Fruit fly (Drosophila melanogaster): ENCODE measurements around the gene CG32547.

CG32547 gene

dm6 chrX:18407394-18407721 is 71.9 kb downstream of the CG32547 start (continued):
- no peak for TF ChIP-seq caup (GFP tag; optimal IDR thresholded peaks at IDR 0.05; ENCODE audit: severe bottlenecking)
- no peak for TF ChIP-seq toy (GFP tag; IDR thresholded peaks at IDR 0.05)
- TF ChIP-seq CG4707 (GFP tag; optimal IDR thresholded peaks at IDR 0.05) = no peak
- no peak for TF ChIP-seq sqz (GFP tag; optimal IDR thresholded peaks at IDR 0.05)
- no peak for TF ChIP-seq slou (GFP tag; optimal IDR thresholded peaks at IDR 0.05)
- TF ChIP-seq kni (GFP tag; optimal IDR thresholded peaks at IDR 0.05) = no peak
- TF ChIP-seq CG1233 (GFP tag; optimal IDR thresholded peaks at IDR 0.05) = no peak
- TF ChIP-seq CG12299 (tag; optimal IDR thresholded peaks at IDR 0.05) = no peak
- TF ChIP-seq Bgb (GFP tag; IDR thresholded peaks at IDR 0.05; ENCODE audit: partially characterized antibody) = no peak
- no peak for TF ChIP-seq CG30020 (tag; optimal IDR thresholded peaks at IDR 0.05)
- TF ChIP-seq PHDP (tag; optimal IDR thresholded peaks at IDR 0.05) = peak; percentile 54
- no peak for TF ChIP-seq dan (GFP tag; IDR thresholded peaks at IDR 0.05)
- TF ChIP-seq lilli (GFP tag; optimal IDR thresholded peaks at IDR 0.05) = peak; percentile 13
- peak; percentile 84 for TF ChIP-seq sens (GFP tag)
- peak; percentile 27 for TF ChIP-seq lab (GFP tag; optimal IDR thresholded peaks at IDR 0.05)
- TF ChIP-seq Trl (optimal IDR thresholded peaks at IDR 0.05) = no peak
- TF ChIP-seq Trl (GFP tag; optimal IDR thresholded peaks at IDR 0.05) = no peak
- no peak for TF ChIP-seq twi (tag; optimal IDR thresholded peaks at IDR 0.05)
- TF ChIP-seq Ets65A (GFP tag) = peak; percentile 82
- TF ChIP-seq CG13624 (GFP tag; optimal IDR thresholded peaks at IDR 0.05) = no peak
- no peak for TF ChIP-seq ken (GFP tag; IDR thresholded peaks at IDR 0.05)
- no peak for TF ChIP-seq pros (GFP tag; optimal IDR thresholded peaks at IDR 0.05)
- TF ChIP-seq CG7271 (tag; optimal IDR thresholded peaks at IDR 0.05) = no peak
- TF ChIP-seq D (optimal IDR thresholded peaks at IDR 0.05) = no peak
- TF ChIP-seq D (GFP tag; optimal IDR thresholded peaks at IDR 0.05) = no peak
- TF ChIP-seq CG13775 (GFP tag; optimal IDR thresholded peaks at IDR 0.05) = no peak
- TF ChIP-seq otp (GFP tag; IDR thresholded peaks at IDR 0.05) = no peak
- no peak for TF ChIP-seq Oaz (GFP tag; IDR thresholded peaks at IDR 0.05)
- no peak for TF ChIP-seq maf-S (GFP tag; optimal IDR thresholded peaks at IDR 0.05)
- no peak for TF ChIP-seq abd-A (tag; optimal IDR thresholded peaks at IDR 0.05)
- no peak for TF ChIP-seq B-H2 (GFP tag; optimal IDR thresholded peaks at IDR 0.05)
- no peak for TF ChIP-seq Lhr (GFP tag; optimal IDR thresholded peaks at IDR 0.05)

DNA sequence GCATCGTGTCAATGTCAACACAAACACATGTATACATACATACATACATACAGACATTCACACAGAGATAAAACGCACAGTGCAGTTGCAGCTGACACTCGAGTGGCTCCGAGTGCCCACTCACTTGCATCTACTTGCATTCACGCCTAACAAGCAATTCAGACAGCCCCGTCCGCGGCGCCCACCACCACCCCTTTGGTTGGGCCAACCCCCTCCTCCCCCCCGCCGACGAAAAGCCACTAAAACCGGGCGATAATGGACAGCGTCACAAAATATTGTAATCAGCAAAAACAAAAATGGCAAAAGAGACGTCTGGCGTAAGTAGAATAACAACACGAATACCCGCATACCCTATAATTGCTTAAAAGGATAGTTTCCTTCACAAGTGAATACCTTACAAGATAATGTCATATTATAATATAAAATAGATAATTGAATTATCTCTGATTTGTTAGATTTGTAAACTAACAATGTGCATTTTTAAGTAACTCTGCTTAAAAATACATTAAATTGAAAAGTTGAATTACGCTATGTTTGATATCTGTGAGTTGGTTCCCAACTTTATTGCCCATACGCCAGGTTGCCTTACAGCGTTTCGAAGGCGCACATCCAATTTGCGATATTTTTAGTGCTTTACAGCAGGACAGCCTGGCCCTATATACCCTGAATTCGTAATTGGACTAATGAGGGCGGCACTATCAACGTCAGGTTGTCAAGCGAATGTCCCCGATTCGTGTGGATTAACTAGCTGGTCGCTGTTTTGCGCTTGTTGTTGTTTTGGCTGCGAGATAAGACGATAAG is 72.5 kb downstream of the CG32547 start:
- TF ChIP-seq CG10543 (GFP tag; optimal IDR thresholded peaks at IDR 0.05) = peak; percentile 12
- peak; percentile 22 for TF ChIP-seq CG9727 (GFP tag; optimal IDR thresholded peaks at IDR 0.05)
- peak; percentile 1 for TF ChIP-seq CoRest (tag; optimal IDR thresholded peaks at IDR 0.05)
- peak; percentile 93 for TF ChIP-seq crol (GFP tag; IDR thresholded peaks at IDR 0.05)
- peak; percentile 71 for TF ChIP-seq mirr (GFP tag; optimal IDR thresholded peaks at IDR 0.05)
- TF ChIP-seq row (GFP tag; IDR thresholded peaks at IDR 0.05) = peak; percentile 65
- peak; percentile 6 for TF ChIP-seq grau (tag; optimal IDR thresholded peaks at IDR 0.05)
- no peak for TF ChIP-seq Lim3 (GFP tag; IDR thresholded peaks at IDR 0.05)
- peak; percentile 41 for TF ChIP-seq sug (tag; optimal IDR thresholded peaks at IDR 0.05)
- TF ChIP-seq CG4360 (GFP tag; IDR thresholded peaks at IDR 0.05) = peak; percentile 31; the same call in 1 of the 2 replicates
- TF ChIP-seq Rfx (GFP tag; IDR thresholded peaks at IDR 0.05) = peak; percentile 14; the same call in 1 of the 2 replicates
- TF ChIP-seq CG13894 (tag; optimal IDR thresholded peaks at IDR 0.05) = no peak
- no peak for TF ChIP-seq Gug (GFP tag; IDR thresholded peaks at IDR 0.05)
- peak; percentile 22; the same call in 1 of the 2 replicates for TF ChIP-seq slbo (GFP tag; IDR thresholded peaks at IDR 0.05)
- peak; percentile 93 for TF ChIP-seq D19B (GFP tag; optimal IDR thresholded peaks at IDR 0.05)
- peak; percentile 70 for TF ChIP-seq GATAe (GFP tag; conservative IDR thresholded peaks at IDR 0.05)
- peak; percentile 20 for TF ChIP-seq CG2678 (tag; optimal IDR thresholded peaks at IDR 0.05)
- peak; percentile 57 for TF ChIP-seq exex (tag; optimal IDR thresholded peaks at IDR 0.05)
- TF ChIP-seq Sry-β (GFP tag; optimal IDR thresholded peaks at IDR 0.05) = no peak
- TF ChIP-seq Med (GFP tag) = peak; percentile 75

Data from whole organism, embryonic.